Worm (Caenorhabditis elegans): ENCODE measurements around the gene T04C9.1.

T04C9.1 gene

ce11 chrIII:5988991-5989726 lies 3.9 kb upstream of the T04C9.1 start (continued):
- TF ChIP-seq mdl-1 (tag; optimal IDR thresholded peaks at IDR 0.05) (no peak), egl-27 (tag; optimal IDR thresholded peaks at IDR 0.05) (no peak), blmp-1 (tag; optimal IDR thresholded peaks at IDR 0.05; ENCODE audit: insufficient read depth) (no peak), nhr-10 (tag; optimal IDR thresholded peaks at IDR 0.05) (no peak)

- TF ChIP-seq nhr-129 (tag; optimal IDR thresholded peaks at IDR 0.05) = peak; percentile 9
- TF ChIP-seq nhr-6 (tag; optimal IDR thresholded peaks at IDR 0.05) = no peak
- TF ChIP-seq sem-4 (tag; optimal IDR thresholded peaks at IDR 0.05) = no peak
- no peak for TF ChIP-seq ceh-82 (tag; optimal IDR thresholded peaks at IDR 0.05)
- TF ChIP-seq unc-55 (GFP tag; optimal IDR thresholded peaks at IDR 0.05) = peak; percentile 73
- peak; percentile 52 for TF ChIP-seq C34F6.9 (tag; optimal IDR thresholded peaks at IDR 0.05)
- TF ChIP-seq ama-1 (optimal IDR thresholded peaks at IDR 0.05) = no peak
Observed at ce11 chrIII:5990090-5990489, 2.9 kb upstream of the T04C9.1 start.

- TF ChIP-seq C34F6.9 (tag; optimal IDR thresholded peaks at IDR 0.05) = no peak
- TF ChIP-seq unc-55 (GFP tag; optimal IDR thresholded peaks at IDR 0.05) = peak; percentile 22
- TF ChIP-seq nhr-11 (tag; optimal IDR thresholded peaks at IDR 0.05) = no peak
- peak; percentile 22 for TF ChIP-seq zag-1 (tag; optimal IDR thresholded peaks at IDR 0.05)
- TF ChIP-seq nhr-237 (tag; optimal IDR thresholded peaks at IDR 0.05) = no peak
- TF ChIP-seq Y55F3AM.14 (GFP tag; optimal IDR thresholded peaks at IDR 0.05) = peak; percentile 13
- TF ChIP-seq egl-27 (tag; optimal IDR thresholded peaks at IDR 0.05) = no peak
- TF ChIP-seq mab-5 (tag; optimal IDR thresholded peaks at IDR 0.05) = peak; percentile 86
- TF ChIP-seq mdl-1 (tag; optimal IDR thresholded peaks at IDR 0.05) = no peak
- TF ChIP-seq aly-2 (tag; optimal IDR thresholded peaks at IDR 0.05) = no peak
- no peak for TF ChIP-seq dmd-4 (tag; optimal IDR thresholded peaks at IDR 0.05)
- TF ChIP-seq peb-1 (tag; optimal IDR thresholded peaks at IDR 0.05) = no peak
- TF ChIP-seq nhr-23 (tag; optimal IDR thresholded peaks at IDR 0.05) = no peak
- TF ChIP-seq ztf-1 (GFP tag; conservative IDR thresholded peaks at IDR 0.05) = no peak
- no peak for TF ChIP-seq R02D3.7 (tag; optimal IDR thresholded peaks at IDR 0.05)
- no peak for TF ChIP-seq nhr-6 (tag; optimal IDR thresholded peaks at IDR 0.05)
- TF ChIP-seq ZK546.5 (tag; optimal IDR thresholded peaks at IDR 0.05) = no peak
- no peak for TF ChIP-seq unc-62 (GFP tag; optimal IDR thresholded peaks at IDR 0.05)
- TF ChIP-seq elt-1 (tag; optimal IDR thresholded peaks at IDR 0.05) = no peak
- no peak for TF ChIP-seq mbf-1 (tag; optimal IDR thresholded peaks at IDR 0.05)
- TF ChIP-seq snpc-4 (tag; optimal IDR thresholded peaks at IDR 0.05) = no peak
- no peak for TF ChIP-seq nhr-25 (tag; optimal IDR thresholded peaks at IDR 0.05)
- TF ChIP-seq alr-1 (tag; optimal IDR thresholded peaks at IDR 0.05) = no peak
- peak; percentile 6 for TF ChIP-seq nhr-129 (tag; optimal IDR thresholded peaks at IDR 0.05)
- TF ChIP-seq ceh-16 (tag; optimal IDR thresholded peaks at IDR 0.05) = no peak
- no peak for TF ChIP-seq ama-1 (optimal IDR thresholded peaks at IDR 0.05)
- TF ChIP-seq unc-39 (tag; optimal IDR thresholded peaks at IDR 0.05) = no peak
Observed at ce11 chrIII:5991142-5991930, 1.7 kb upstream of the T04C9.1 start, which contains the start of gene T04C9.2. Gene T04C9.2 (plus strand): TSS chrIII:5991880.

- TF ChIP-seq lsy-2 (tag; optimal IDR thresholded peaks at IDR 0.05) = peak in 1 of 2 experiments; percentile 12
- peak; percentile 13 for TF ChIP-seq sma-9 (GFP tag; optimal IDR thresholded peaks at IDR 0.05)
- no peak for TF ChIP-seq sma-9 (tag; optimal IDR thresholded peaks at IDR 0.05)
- peak; percentile 2 for TF ChIP-seq unc-55 (GFP tag; optimal IDR thresholded peaks at IDR 0.05)
- TF ChIP-seq unc-62 (GFP tag; optimal IDR thresholded peaks at IDR 0.05) = no peak
- TF ChIP-seq nhr-12 (tag; optimal IDR thresholded peaks at IDR 0.05) = no peak
Observed at ce11 chrIII:5992043-5992442, 970 bp upstream of the T04C9.1 start.
